Fruit fly (Drosophila melanogaster) whole organism, adult: ENCODE measurements around the gene modSP.
A peak's percentile ranks its signal among the peaks of the same experiment; 100 is the strongest.

Source experiments
- CG11617 ChIP-seq: fragments of 200-800 bp; sonication (Bioruptor generic); optimal IDR thresholded peaks from 2 replicates; lab custom pipeline; 2017; ENCODE audit warnings: mild to moderate bottlenecking, missing biosample characterization, missing genetic modification reagents, missing genetic modification characterization
- CG12768 ChIP-seq: fragments of 200-800 bp; sonication (Bioruptor generic); optimal IDR thresholded peaks from 2 replicates; lab custom pipeline; 2017; ENCODE audit warnings: missing biosample characterization, missing genetic modification characterization, mild to moderate bottlenecking, moderate library complexity, missing genetic modification reagents
- CG14711 ChIP-seq: fragments of 200-800 bp; sonication (Bioruptor generic); optimal IDR thresholded peaks from 2 replicates; lab custom pipeline; 2018; ENCODE audit warnings: missing biosample characterization, mild to moderate bottlenecking, missing genetic modification characterization, moderate library complexity
- CG1620 ChIP-seq: fragments of 200-800 bp; sonication (Bioruptor generic); optimal IDR thresholded peaks from 2 replicates; lab custom pipeline; 2016; ENCODE audit warnings: missing biosample characterization, missing genetic modification characterization
- CG33017 ChIP-seq: fragments of 200-800 bp; sonication (Bioruptor generic); optimal IDR thresholded peaks from 2 replicates; lab custom pipeline; 2018; ENCODE audit warnings: missing biosample characterization, mild to moderate bottlenecking, missing genetic modification characterization, moderate library complexity
- CG5204 ChIP-seq: fragments of 200-800 bp; sonication (Bioruptor generic); optimal IDR thresholded peaks from 2 replicates; lab custom pipeline; 2016; ENCODE audit warnings: missing biosample characterization, missing genetic modification characterization
- CG7045 ChIP-seq: fragments of 200-800 bp; sonication (Bioruptor generic); optimal IDR thresholded peaks from 2 replicates; lab custom pipeline; 2017; ENCODE audit warnings: missing biosample characterization, mild to moderate bottlenecking, missing genetic modification characterization
- Clk ChIP-seq: fragments of 200-800 bp; sonication (Bioruptor generic); optimal IDR thresholded peaks from 2 replicates; lab custom pipeline; 2017; ENCODE audit warnings: missing biosample characterization, missing genetic modification characterization
- Crg-1 ChIP-seq: fragments of 200-800 bp; sonication (Bioruptor generic); optimal IDR thresholded peaks from 2 replicates; lab custom pipeline; 2016; ENCODE audit warnings: missing biosample characterization, missing genetic modification characterization
- Hr96 ChIP-seq: fragments of 200-800 bp; sonication (Bioruptor generic); optimal IDR thresholded peaks from 2 replicates; lab custom pipeline; 2016; ENCODE audit warnings: missing biosample characterization, missing genetic modification characterization
- Mnt ChIP-seq: fragments of 200-800 bp; sonication (Bioruptor generic); optimal IDR thresholded peaks from 2 replicates; lab custom pipeline; 2016; ENCODE audit warnings: missing biosample characterization, mild to moderate bottlenecking, missing genetic modification characterization
- bab1 ChIP-seq: fragments of 200-800 bp; sonication (Bioruptor generic); optimal IDR thresholded peaks from 3 replicates; lab custom pipeline; 2019; ENCODE audit warnings: missing biosample characterization, mild to moderate bottlenecking, missing genetic modification characterization, moderate library complexity
- cic ChIP-seq: fragments of 200-800 bp; sonication (Bioruptor generic); optimal IDR thresholded peaks from 2 replicates; lab custom pipeline; 2017; ENCODE audit warnings: missing biosample characterization, mild to moderate bottlenecking, missing genetic modification characterization, moderate library complexity
- cnc ChIP-seq, 2 experiments: fragments of >200 bp; optimal IDR thresholded peaks; 2 replicates each; lab custom pipeline; 2017
- kay ChIP-seq: fragments of 200-800 bp; sonication (Bioruptor generic); peaks from one replicate; lab custom pipeline; 2016; ENCODE audit warnings: missing biosample characterization, missing genetic modification characterization, borderline replicate concordance
- ovo ChIP-seq: fragments of 200-800 bp; sonication (Bioruptor generic); optimal IDR thresholded peaks from 2 replicates; lab custom pipeline; 2016; ENCODE audit warnings: missing biosample characterization, missing genetic modification characterization
- pad ChIP-seq: fragments of 200-800 bp; sonication (Bioruptor generic); optimal IDR thresholded peaks from 3 replicates; lab custom pipeline; 2017; ENCODE audit warnings: missing biosample characterization, missing genetic modification characterization, mild to moderate bottlenecking, moderate library complexity, missing genetic modification reagents
- tj ChIP-seq: fragments of 200-800 bp; sonication (Bioruptor generic); optimal IDR thresholded peaks from 3 replicates; lab custom pipeline; 2017; ENCODE audit warnings: missing biosample characterization, mild to moderate bottlenecking, missing genetic modification characterization, moderate library complexity
- toe ChIP-seq: fragments of 200-800 bp; sonication (Bioruptor generic); optimal IDR thresholded peaks from 2 replicates; lab custom pipeline; 2016; ENCODE audit warnings: missing biosample characterization, missing genetic modification characterization

modSP gene

dm6 chr3R:16672213-16672706, 16.8 kb upstream of the modSP start:
- no peak for TF ChIP-seq CG33017 (tag; lab: Kevin White, UChicago)
- TF ChIP-seq CG7045 (GFP tag; lab: Kevin White, UChicago), result no peak
- no peak for TF ChIP-seq kay (GFP tag; lab: Kevin White, UChicago)
- TF ChIP-seq Mnt, result no peak
- no peak for TF ChIP-seq pad
- TF ChIP-seq Clk (GFP tag; lab: Kevin White, UChicago), result no peak
- no peak for TF ChIP-seq CG1620
- no peak for TF ChIP-seq cic (GFP tag; lab: Kevin White, UChicago)
- no peak for TF ChIP-seq CG14711 (tag; lab: Kevin White, UChicago)
- TF ChIP-seq cnc (optimal IDR thresholded peaks at IDR 0.05; lab: Kevin White, UChicago), result no peak
- TF ChIP-seq toe (GFP tag; lab: Kevin White, UChicago), result no peak
- TF ChIP-seq Hr96 (GFP tag; lab: Kevin White, UChicago), result no peak

DNA sequence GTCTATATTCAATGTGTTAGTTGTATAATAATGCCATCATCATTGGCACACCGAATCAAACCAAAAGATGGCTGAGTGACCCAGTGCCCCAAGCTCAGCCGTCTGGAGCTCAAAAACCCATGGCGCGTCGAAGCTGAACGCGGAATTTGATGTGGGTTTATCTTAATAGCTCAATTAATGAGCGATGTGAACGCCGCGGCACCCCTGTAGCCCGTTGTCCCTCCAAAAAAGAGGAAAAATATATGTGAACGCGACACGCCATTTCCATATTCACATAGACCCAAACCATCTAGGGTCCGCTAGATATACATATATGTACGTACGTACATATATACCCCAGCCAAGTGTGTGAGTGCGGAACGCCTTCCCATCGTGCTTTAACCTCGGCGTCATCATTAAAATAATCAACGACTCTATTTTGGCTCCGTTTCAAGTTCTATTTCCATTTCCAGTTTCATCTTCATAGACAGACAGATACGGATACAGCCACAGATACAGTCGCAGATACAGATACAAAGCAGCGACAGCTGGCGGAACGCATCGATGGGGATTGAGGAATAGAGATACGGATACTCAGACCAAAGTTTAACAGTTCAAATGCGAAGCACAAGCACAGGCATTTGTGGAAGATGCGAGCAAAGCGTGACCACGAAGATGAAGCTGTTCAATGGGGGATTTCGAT, 8.8 kb upstream of the modSP start:
- TF ChIP-seq CG14711 (tag; lab: Kevin White, UChicago) (no peak), CG1620 (no peak), Mnt (no peak), cic (GFP tag; lab: Kevin White, UChicago) (no peak), CG12768 (GFP tag; lab: Kevin White, UChicago) (no peak), Crg-1 (GFP tag; lab: Kevin White, UChicago) (no peak), bab1 (GFP tag; lab: Kevin White, UChicago) (no peak), cnc (optimal IDR thresholded peaks at IDR 0.05; lab: Kevin White, UChicago) (no peak), CG5204 (no peak), kay (GFP tag; lab: Kevin White, UChicago) (no peak)

DNA sequence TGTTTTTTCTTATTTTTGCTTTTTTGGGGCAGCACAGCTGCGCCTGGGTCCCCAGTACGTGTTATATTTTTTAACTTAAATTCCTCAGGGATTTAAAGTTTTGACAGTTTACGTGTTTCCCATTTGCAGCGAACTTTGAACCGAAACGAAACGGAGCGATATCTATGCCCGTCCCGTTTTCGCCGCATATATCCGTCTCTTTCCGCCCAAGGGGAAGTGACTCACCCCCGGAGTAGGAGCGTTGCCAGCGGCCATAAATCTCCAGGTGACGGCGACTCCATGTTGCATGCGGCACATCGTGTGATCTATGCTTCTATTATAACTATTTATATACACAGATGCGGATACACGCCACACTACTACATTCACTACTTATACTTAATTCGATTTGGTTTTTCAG, 6.2 kb upstream of the modSP start:
- TF ChIP-seq cic (GFP tag; lab: Kevin White, UChicago), result no peak
- TF ChIP-seq Crg-1 (GFP tag; lab: Kevin White, UChicago), result no peak
- no peak for TF ChIP-seq tj (GFP tag; lab: Kevin White, UChicago)
- TF ChIP-seq kay (GFP tag; lab: Kevin White, UChicago), result no peak
- TF ChIP-seq CG11617 (GFP tag; lab: Kevin White, UChicago), result no peak
- no peak for TF ChIP-seq Mnt
- TF ChIP-seq pad, result no peak
- no peak for TF ChIP-seq CG7045 (GFP tag; lab: Kevin White, UChicago)
- no peak for TF ChIP-seq CG12768 (GFP tag; lab: Kevin White, UChicago)
- TF ChIP-seq Hr96 (GFP tag; lab: Kevin White, UChicago), result no peak
- no peak for TF ChIP-seq CG33017 (tag; lab: Kevin White, UChicago)
- no peak for TF ChIP-seq Clk (GFP tag; lab: Kevin White, UChicago)
- no peak for TF ChIP-seq CG14711 (tag; lab: Kevin White, UChicago)

DNA sequence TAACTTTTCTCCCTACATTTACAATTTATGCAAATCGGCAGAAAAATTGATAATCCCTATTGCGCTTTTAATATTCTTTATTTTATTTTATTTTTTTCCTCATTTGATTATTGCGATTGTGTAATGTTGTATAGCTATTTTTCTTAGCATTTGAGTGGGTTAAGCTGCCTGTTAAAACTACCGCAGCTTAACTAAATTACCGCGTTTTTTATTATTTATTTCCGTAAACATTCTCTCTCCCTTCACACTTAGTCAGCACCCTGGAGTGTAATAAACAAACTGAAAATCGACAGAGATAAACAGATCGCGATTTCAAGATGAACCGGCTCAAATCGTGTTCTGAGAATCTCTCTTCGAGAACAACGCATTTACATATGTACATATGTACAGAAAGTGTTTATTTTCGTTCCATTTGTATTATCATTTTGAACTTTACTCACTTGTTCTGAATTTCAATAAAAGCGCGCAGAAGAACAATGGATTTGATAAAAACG, 415 bp downstream of the modSP start:
- TF ChIP-seq cic (GFP tag; lab: Kevin White, UChicago) (peak; percentile 4), CG12768 (GFP tag; lab: Kevin White, UChicago) (peak; percentile 13), toe (GFP tag; lab: Kevin White, UChicago) (no peak), kay (GFP tag; lab: Kevin White, UChicago) (peak; percentile 92), Hr96 (GFP tag; lab: Kevin White, UChicago) (peak; percentile 5), Crg-1 (GFP tag; lab: Kevin White, UChicago) (no peak), cnc (optimal IDR thresholded peaks at IDR 0.05; lab: Kevin White, UChicago) (no peak), tj (GFP tag; lab: Kevin White, UChicago) (peak; percentile 7)

DNA sequence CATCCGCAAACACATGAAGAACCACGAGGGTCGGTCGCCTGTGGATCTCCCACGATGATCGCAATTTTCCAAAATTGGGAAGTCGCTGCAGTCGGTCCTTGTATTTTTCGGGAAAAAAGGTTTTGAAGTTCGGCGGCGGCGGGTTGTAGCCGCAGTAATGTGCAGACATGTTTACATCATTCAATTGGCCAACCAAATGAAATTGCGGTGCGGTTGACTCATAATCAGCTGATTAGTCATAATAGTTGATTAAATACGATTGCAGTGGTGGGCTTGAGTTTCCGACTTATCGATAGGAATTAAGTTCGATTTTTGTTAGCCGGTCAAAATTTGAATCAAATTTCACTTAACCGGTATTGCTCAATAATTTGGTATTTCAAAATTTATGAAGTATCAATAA, 3.4 kb downstream of the modSP start, which contains the start of gene CG14907:
TSS of gene CG14907 (minus strand) at position 229 of the 400 bp plus-strand sequence.
- no peak for TF ChIP-seq CG11617 (GFP tag; lab: Kevin White, UChicago)
- TF ChIP-seq CG12768 (GFP tag; lab: Kevin White, UChicago), result peak; percentile 2
- TF ChIP-seq bab1 (GFP tag; lab: Kevin White, UChicago), result peak; percentile 56
- no peak for TF ChIP-seq pad
- TF ChIP-seq kay (GFP tag; lab: Kevin White, UChicago), result peak; percentile 98
- TF ChIP-seq Mnt, result peak; percentile 26

dm6 chr3R:16650950-16651349, 4.5 kb downstream of the modSP start, which contains the start of gene Mettl4:
Gene Mettl4 (minus strand): TSS chr3R:16651157.
- TF ChIP-seq CG7045 (GFP tag; lab: Kevin White, UChicago) (no peak), CG14711 (tag; lab: Kevin White, UChicago) (no peak), pad (no peak), ovo (no peak), bab1 (GFP tag; lab: Kevin White, UChicago) (peak; percentile 3)

dm6 chr3R:16649282-16649681, 6.2 kb downstream of the modSP start:
- no peak for TF ChIP-seq toe (GFP tag; lab: Kevin White, UChicago)
- no peak for TF ChIP-seq CG11617 (GFP tag; lab: Kevin White, UChicago)
- TF ChIP-seq pad, result no peak
- TF ChIP-seq cnc (optimal IDR thresholded peaks at IDR 0.05; lab: Kevin White, UChicago), result no peak
- no peak for TF ChIP-seq ovo
- TF ChIP-seq Hr96 (GFP tag; lab: Kevin White, UChicago), result no peak
- no peak for TF ChIP-seq cic (GFP tag; lab: Kevin White, UChicago)
- no peak for TF ChIP-seq bab1 (GFP tag; lab: Kevin White, UChicago)
- TF ChIP-seq kay (GFP tag; lab: Kevin White, UChicago), result no peak
